Worm (Caenorhabditis elegans) whole organism, mixed stage, embryonic: ENCODE measurements around the gene F10D7.5.

Experiments used
- blmp-1 ChIP-seq: fragments of 150-350 bp; optimal IDR thresholded peaks from 2 replicates; lab custom pipeline; 2014; ENCODE audit warnings: missing biosample characterization, missing genetic modification characterization
- drap-1 ChIP-seq: fragments of 200-800 bp; sonication (Bioruptor generic); optimal IDR thresholded peaks from 3 replicates; lab custom pipeline; 2018; ENCODE audit warnings: mild to moderate bottlenecking, missing genetic modification characterization, missing compliant biosample characterization
- lin-32 ChIP-seq: fragments of 200-800 bp; sonication (Bioruptor generic); optimal IDR thresholded peaks from 2 replicates; lab custom pipeline; 2018; ENCODE audit warnings: mild to moderate bottlenecking, missing genetic modification characterization, missing compliant biosample characterization
- nhr-12 ChIP-seq: fragments of 150-350 bp; optimal IDR thresholded peaks from 2 replicates; lab custom pipeline; 2014; ENCODE audit warnings: missing biosample characterization, missing genetic modification characterization
- nhr-2 ChIP-seq: fragments of 150-350 bp; optimal IDR thresholded peaks from 2 replicates; lab custom pipeline; 2014; ENCODE audit warnings: missing biosample characterization, missing genetic modification characterization
- nhr-237 ChIP-seq: fragments of 150-350 bp; optimal IDR thresholded peaks from 2 replicates; lab custom pipeline; 2014; ENCODE audit warnings: missing biosample characterization, missing genetic modification characterization
- nhr-28 ChIP-seq: fragments of 150-350 bp; optimal IDR thresholded peaks from 2 replicates; lab custom pipeline; 2014; ENCODE audit warnings: missing biosample characterization, missing genetic modification characterization
- nhr-76 ChIP-seq: sonication (generic microtip); optimal IDR thresholded peaks from 2 replicates; lab custom pipeline; 2017; ENCODE audit warnings: missing biosample characterization, missing genetic modification characterization
- pha-4 ChIP-seq: fragments of 150-350 bp; optimal IDR thresholded peaks from 2 replicates; lab custom pipeline; 2018; ENCODE audit warnings: missing biosample characterization, missing genetic modification reagents, missing genetic modification characterization
- snpc-4 ChIP-seq: fragments of 150-350 bp; optimal IDR thresholded peaks from 2 replicates; lab custom pipeline; 2014; ENCODE audit warnings: missing biosample characterization, missing genetic modification characterization
- unc-39 ChIP-seq: fragments of 150-350 bp; optimal IDR thresholded peaks from 2 replicates; lab custom pipeline; 2014; ENCODE audit warnings: missing biosample characterization, missing genetic modification characterization
- unc-62 ChIP-seq: fragments of 150-350 bp; optimal IDR thresholded peaks from 2 replicates; lab custom pipeline; 2014; ENCODE audit warnings: missing biosample characterization, missing genetic modification reagents, missing genetic modification characterization
- zip-8 ChIP-seq: fragments of 150-350 bp; optimal IDR thresholded peaks from 2 replicates; lab custom pipeline; 2014; ENCODE audit warnings: missing biosample characterization, missing genetic modification characterization
- ztf-11 ChIP-seq: fragments of 150-350 bp; optimal IDR thresholded peaks from 2 replicates; lab custom pipeline; 2014; ENCODE audit warnings: missing biosample characterization, missing genetic modification characterization

DNA sequence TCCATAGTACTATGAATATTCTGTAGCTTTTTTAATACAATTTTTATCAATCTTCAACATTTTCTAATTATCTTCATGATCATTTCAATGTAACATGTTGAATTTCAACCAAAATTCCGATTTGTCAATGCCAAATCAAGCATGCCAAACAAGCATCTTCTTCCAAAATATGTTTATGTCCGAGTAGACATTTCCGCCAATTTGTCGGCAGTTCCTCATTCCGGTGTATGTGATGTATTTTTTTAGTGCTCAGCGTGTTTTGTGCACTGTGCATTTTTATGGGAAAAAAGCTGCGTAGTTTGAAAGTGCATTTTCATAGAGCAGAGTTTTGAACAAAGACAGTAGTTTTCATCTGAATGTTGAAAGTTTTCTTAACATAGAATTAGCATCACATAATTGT, 42.0 kb downstream of the F10D7.5 start:
- TF ChIP-seq unc-39 (tag; lab: Kevin White, UChicago) (no peak), unc-62 (no peak), nhr-76 (no peak), drap-1 (no peak), zip-8 (no peak), nhr-2 (no peak), nhr-237 (no peak), nhr-28 (tag; lab: Kevin White, UChicago) (no peak), ztf-11 (tag; lab: Kevin White, UChicago) (no peak), snpc-4 (tag; lab: Kevin White, UChicago) (no peak), lin-32 (no peak), pha-4 (tag; lab: Kevin White, UChicago) (no peak), nhr-12 (no peak), blmp-1 (tag; lab: Kevin White, UChicago) (no peak)
